Worm (Caenorhabditis elegans): ENCODE measurements around the gene mes-4.
A peak's percentile ranks its signal among the peaks of the same experiment; 100 is the strongest.

mes-4 gene

ce11 chrV:13468190-13468765, 30.9 kb upstream of the mes-4 start, which contains the start of the genes F25H9.6 and F25H9.7 (continued):
- TF ChIP-seq nhr-84 (tag; optimal IDR thresholded peaks at IDR 0.05), result no peak
- peak; percentile 75 for TF ChIP-seq C34B4.2 (tag; optimal IDR thresholded peaks at IDR 0.05)
- TF ChIP-seq nhr-71 (tag; optimal IDR thresholded peaks at IDR 0.05), result peak; percentile 96
- TF ChIP-seq nhr-19 (GFP tag; conservative IDR thresholded peaks at IDR 0.05), result peak; percentile 93
- peak; percentile 66 for TF ChIP-seq lin-15B (tag; optimal IDR thresholded peaks at IDR 0.05)

DNA sequence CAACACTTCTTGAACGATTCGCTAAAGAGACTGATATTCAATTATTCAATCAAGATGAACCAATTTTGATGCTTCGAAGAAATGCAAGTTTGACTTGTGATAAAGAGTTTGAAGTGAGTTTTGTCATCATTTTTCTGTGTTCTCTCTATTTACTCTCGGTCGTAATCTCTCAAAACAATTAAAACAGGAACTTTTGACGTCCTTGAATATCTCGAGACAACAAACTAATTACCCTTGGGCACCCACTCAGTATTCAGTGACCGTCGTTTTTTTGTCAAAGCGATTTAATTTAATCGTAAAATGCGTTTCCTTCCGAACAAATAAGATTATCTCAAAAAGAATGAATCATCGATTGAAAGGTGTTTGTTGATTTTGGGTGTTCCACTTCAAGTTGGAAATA, 26.8 kb upstream of the mes-4 start:
- TF ChIP-seq hlh-17 (GFP tag; optimal IDR thresholded peaks at IDR 0.05; ENCODE audit: borderline replicate concordance) (no peak), fkh-10 (GFP tag; optimal IDR thresholded peaks at IDR 0.05) (no peak), nhr-90 (tag; optimal IDR thresholded peaks at IDR 0.05; ENCODE audit: poor library complexity) (no peak), lin-39 (tag; optimal IDR thresholded peaks at IDR 0.05) (no peak), pag-3 (tag; optimal IDR thresholded peaks at IDR 0.05; ENCODE audit: borderline replicate concordance, insufficient read depth) (no peak), unc-30 (tag; optimal IDR thresholded peaks at IDR 0.05) (no peak), nhr-47 (tag; optimal IDR thresholded peaks at IDR 0.05) (no peak), C16A3.4 (tag; optimal IDR thresholded peaks at IDR 0.05) (no peak), ceh-82 (tag; optimal IDR thresholded peaks at IDR 0.05) (no peak), zag-1 (tag; optimal IDR thresholded peaks at IDR 0.05) (no peak), skn-1 (tag; optimal IDR thresholded peaks at IDR 0.05) (peak; percentile 73), zip-4 (GFP tag; optimal IDR thresholded peaks at IDR 0.05) (no peak), fkh-4 (tag; optimal IDR thresholded peaks at IDR 0.05; ENCODE audit: borderline replicate concordance) (no peak), elt-2 (tag; optimal IDR thresholded peaks at IDR 0.05) (no peak), sptf-1 (tag; optimal IDR thresholded peaks at IDR 0.05) (no peak), nhr-71 (tag; optimal IDR thresholded peaks at IDR 0.05) (peak; percentile 20), mef-2 (tag; optimal IDR thresholded peaks at IDR 0.05) (no peak), blmp-1 (tag; optimal IDR thresholded peaks at IDR 0.05) (peak; percentile 35), swsn-7 (tag; optimal IDR thresholded peaks at IDR 0.05) (no peak), hpl-2 (GFP tag; optimal IDR thresholded peaks at IDR 0.05) (no peak), lin-15B (tag; optimal IDR thresholded peaks at IDR 0.05) (no peak), lsy-2 (tag; optimal IDR thresholded peaks at IDR 0.05) (peak in 1 of 2 experiments; percentile 8), F16B12.6 (tag; optimal IDR thresholded peaks at IDR 0.05) (no peak), ces-1 (GFP tag; optimal IDR thresholded peaks at IDR 0.05) (no peak), snpc-4 (tag; optimal IDR thresholded peaks at IDR 0.05) (no peak), snu-23 (GFP tag; optimal IDR thresholded peaks at IDR 0.05) (peak; percentile 4), unc-86 (tag; optimal IDR thresholded peaks at IDR 0.05) (no peak), rnt-1 (tag; optimal IDR thresholded peaks at IDR 0.05) (peak; percentile 1), dpl-1 (GFP tag; optimal IDR thresholded peaks at IDR 0.05) (peak in 1 of 3 experiments; percentile 1), elt-3 (tag; optimal IDR thresholded peaks at IDR 0.05) (peak in 1 of 6 experiments; percentile 1), ceh-90 (tag; optimal IDR thresholded peaks at IDR 0.05) (no peak), Y116A8C.19 (tag; optimal IDR thresholded peaks at IDR 0.05; ENCODE audit: borderline replicate concordance) (no peak), sox-4 (tag; optimal IDR thresholded peaks at IDR 0.05) (no peak), ceh-63 (GFP tag; optimal IDR thresholded peaks at IDR 0.05) (no peak), vab-15 (tag; optimal IDR thresholded peaks at IDR 0.05) (no peak), lin-14 (GFP tag; optimal IDR thresholded peaks at IDR 0.05) (peak; percentile 65), xbp-1 (tag; optimal IDR thresholded peaks at IDR 0.05) (no peak), nhr-85 (tag) (peak; percentile 67), hlh-4 (tag; optimal IDR thresholded peaks at IDR 0.05) (no peak), jun-1 (tag; optimal IDR thresholded peaks at IDR 0.05) (no peak)

Data from whole organism, L1 larva.